Worm (Caenorhabditis elegans) whole organism, L4/young adult: Measurements from ENCODE around the gene T12D8.10.

Experiments
- dao-5 ChIP-seq: sonication (generic microtip); optimal IDR thresholded peaks from 2 replicates; lab custom pipeline; 2016; ENCODE audit warnings: missing genotype, missing genetic modification characterization, moderate library complexity, missing compliant biosample characterization
- him-1 ChIP-seq: sonication (generic microtip); optimal IDR thresholded peaks from 2 replicates; lab custom pipeline; 2016; ENCODE audit warnings: missing genotype, missing genetic modification reagents, missing genetic modification characterization, missing compliant biosample characterization

DNA sequence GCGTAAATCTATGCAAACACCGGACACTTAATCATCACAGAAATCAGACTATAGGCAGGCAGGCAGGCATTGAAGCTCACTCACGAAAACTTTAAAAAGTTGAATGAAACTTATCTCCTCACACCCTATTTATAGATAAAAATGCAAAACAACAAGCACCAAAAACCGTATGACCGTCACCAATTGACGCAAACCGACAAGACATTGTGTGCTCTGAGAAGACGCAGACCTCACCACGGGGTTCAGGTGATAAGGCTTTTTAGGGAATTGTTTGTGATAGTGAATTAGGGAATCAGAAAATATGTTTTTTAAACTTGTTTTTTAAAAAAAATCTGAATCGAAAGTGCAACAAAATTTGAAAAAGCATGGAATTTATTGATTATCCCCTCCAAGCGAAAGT is 15.4 kb downstream of the T12D8.10 start, which contains the start of gene T12D8.5:
- no peak for TF ChIP-seq dao-5 (tag; lab: Kevin White, UChicago)
- no peak for TF ChIP-seq him-1 (tag; lab: Kevin White, UChicago)
